Worm (Caenorhabditis elegans) whole organism, L1 larva: ENCODE data around the gene hmg-12.
A peak's percentile ranks its signal among the peaks of the same experiment; 100 is the strongest.

Source experiments
- C04F5.9 ChIP-seq: sonication (generic microtip); optimal IDR thresholded peaks from 2 replicates; lab custom pipeline; 2016; ENCODE audit warnings: missing genetic modification characterization, missing compliant biosample characterization
- C16A3.4 ChIP-seq: fragments of 150-350 bp; optimal IDR thresholded peaks from 2 replicates; lab custom pipeline; 2014; ENCODE audit warnings: missing biosample characterization, missing genetic modification characterization
- C34B4.2 ChIP-seq: sonication (generic microtip); optimal IDR thresholded peaks from 2 replicates; lab custom pipeline; 2017; ENCODE audit warnings: mild to moderate bottlenecking, missing genetic modification characterization, missing compliant biosample characterization
- F16B12.6 ChIP-seq: fragments of 150-350 bp; optimal IDR thresholded peaks from 2 replicates; lab custom pipeline; 2014; ENCODE audit warnings: missing biosample characterization, missing genetic modification characterization
- Y116A8C.19 ChIP-seq: sonication (generic microtip); optimal IDR thresholded peaks from 2 replicates; lab custom pipeline; 2016; ENCODE audit warnings: missing compliant biosample characterization, missing genetic modification characterization, borderline replicate concordance
- aha-1 ChIP-seq: fragments of 150-350 bp; optimal IDR thresholded peaks from 2 replicates; lab custom pipeline; 2014; ENCODE audit warnings: missing biosample characterization, missing genetic modification characterization
- alr-1 ChIP-seq: fragments of 200-800 bp; sonication (Bioruptor generic); optimal IDR thresholded peaks from 2 replicates; lab custom pipeline; 2018; ENCODE audit warnings: borderline replicate concordance, mild to moderate bottlenecking, missing genetic modification characterization, missing compliant biosample characterization
- aly-2 ChIP-seq: fragments of 150-350 bp; optimal IDR thresholded peaks from 2 replicates; lab custom pipeline; 2014; ENCODE audit warnings: missing biosample characterization, missing genetic modification characterization
- ceh-63 ChIP-seq: fragments of 200-800 bp; sonication (Bioruptor generic); optimal IDR thresholded peaks from 2 replicates; lab custom pipeline; 2018; ENCODE audit warnings: mild to moderate bottlenecking, missing genetic modification characterization, missing compliant biosample characterization
- ceh-8 ChIP-seq: fragments of 200-800 bp; sonication (Bioruptor generic); optimal IDR thresholded peaks from 2 replicates; lab custom pipeline; 2018; ENCODE audit warnings: mild to moderate bottlenecking, missing genetic modification characterization, moderate library complexity, missing compliant biosample characterization
- ceh-82 ChIP-seq, 3 experiments: fragments of 150-350 bp in 1 of 3; sonication (generic microtip) in 2 of 3; optimal IDR thresholded peaks; 2 replicates each; lab custom pipeline; 2014 to 2017; ENCODE audit warnings: missing biosample characterization in 3 of 3, missing genetic modification characterization in 3 of 3
- ceh-88 ChIP-seq: fragments of 200-800 bp; sonication (Bioruptor generic); IDR thresholded peaks from 2 replicates; pipeline ENCODE4 v1.3.6; 2022; ENCODE audit warnings: missing genetic modification characterization, missing compliant biosample characterization
- ceh-90 ChIP-seq: sonication (generic microtip); optimal IDR thresholded peaks from 2 replicates; lab custom pipeline; 2016; ENCODE audit warnings: missing genetic modification characterization, missing compliant biosample characterization
- dpl-1 ChIP-seq, 3 experiments: fragments of 150-350 bp in 2 of 3; sonication (generic microtip) in 1 of 3; optimal IDR thresholded peaks; 2 replicates each; lab custom pipeline; 2014 to 2017; ENCODE audit warnings: missing biosample characterization in 3 of 3, missing genetic modification characterization in 3 of 3, missing genetic modification reagents in 3 of 3
- dsc-1 ChIP-seq: sonication (generic microtip); optimal IDR thresholded peaks from 2 replicates; lab custom pipeline; 2016; ENCODE audit warnings: mild to moderate bottlenecking, missing genetic modification characterization, missing compliant biosample characterization
- efl-3 ChIP-seq: fragments of 200-800 bp; sonication (Bioruptor generic); optimal IDR thresholded peaks from 2 replicates; lab custom pipeline; 2018; ENCODE audit warnings: mild to moderate bottlenecking, missing genetic modification characterization, missing compliant biosample characterization
- egl-13 ChIP-seq: sonication (generic microtip); optimal IDR thresholded peaks from 2 replicates; lab custom pipeline; 2016; ENCODE audit warnings: missing genotype, missing genetic modification reagents, missing genetic modification characterization, missing compliant biosample characterization
- egl-27 ChIP-seq, 2 experiments: fragments of 150-350 bp in 1 of 2; sonication (generic microtip); optimal IDR thresholded peaks; 3 replicates each; lab custom pipeline; 2017 to 2018; ENCODE audit warnings: missing biosample characterization in 2 of 2, missing genetic modification characterization in 2 of 2, missing genetic modification reagents in 2 of 2
- elt-3 ChIP-seq, 6 experiments: fragments of 150-350 bp in 1 of 6; sonication (generic microtip); optimal IDR thresholded peaks; 2 replicates each; lab custom pipeline; 2017 to 2018; ENCODE audit warnings: missing biosample characterization in 6 of 6, missing genetic modification characterization in 6 of 6, inconsistent platforms in 1 of 6
- fkh-10 ChIP-seq: sonication (generic microtip); optimal IDR thresholded peaks from 2 replicates; lab custom pipeline; 2017; ENCODE audit warnings: missing biosample characterization, missing genetic modification reagents, missing genetic modification characterization
- fkh-4 ChIP-seq: sonication (generic microtip); optimal IDR thresholded peaks from 2 replicates; lab custom pipeline; 2016; ENCODE audit warnings: missing compliant biosample characterization, missing genetic modification characterization, borderline replicate concordance
- fos-1 ChIP-seq: fragments of 150-350 bp; optimal IDR thresholded peaks from 2 replicates; lab custom pipeline; 2014; ENCODE audit warnings: missing biosample characterization, missing genetic modification characterization
- hlh-17 ChIP-seq: fragments of 200-800 bp; sonication (Bioruptor generic); optimal IDR thresholded peaks from 2 replicates; lab custom pipeline; 2018; ENCODE audit warnings: missing genetic modification characterization, mild to moderate bottlenecking, missing compliant biosample characterization, moderate library complexity, borderline replicate concordance
- hpl-2 ChIP-seq: fragments of 150-350 bp; optimal IDR thresholded peaks from 2 replicates; lab custom pipeline; 2014; ENCODE audit warnings: missing biosample characterization, missing genetic modification reagents, missing genetic modification characterization
- isw-1 ChIP-seq: fragments of 200-800 bp; sonication (Bioruptor generic); IDR thresholded peaks from 2 replicates; pipeline ENCODE4 v1.3.6; 2022; ENCODE audit warnings: missing genetic modification characterization, missing compliant biosample characterization
- jun-1 ChIP-seq: fragments of 150-350 bp; optimal IDR thresholded peaks from 2 replicates; lab custom pipeline; 2014; ENCODE audit warnings: missing biosample characterization, missing genetic modification reagents, missing genetic modification characterization
- lin-13 ChIP-seq: fragments of 150-350 bp; optimal IDR thresholded peaks from 2 replicates; lab custom pipeline; 2014; ENCODE audit warnings: missing biosample characterization, missing genetic modification reagents, missing genetic modification characterization
- lin-35 ChIP-seq, 2 experiments: fragments of 150-350 bp; optimal IDR thresholded peaks; 2 replicates each; lab custom pipeline; 2014; ENCODE audit warnings: missing biosample characterization in 2 of 2, missing genetic modification characterization in 2 of 2, missing genetic modification reagents in 2 of 2
- lin-39 ChIP-seq: fragments of 150-350 bp; optimal IDR thresholded peaks from 2 replicates; lab custom pipeline; 2014; ENCODE audit warnings: missing biosample characterization, missing genetic modification reagents, missing genetic modification characterization
- lir-3 ChIP-seq: sonication (generic microtip); optimal IDR thresholded peaks from 2 replicates; lab custom pipeline; 2016; ENCODE audit warnings: mild to moderate bottlenecking, missing genetic modification characterization, moderate library complexity, missing compliant biosample characterization; ENCODE audit not compliant: poor library complexity
- mab-9 ChIP-seq: fragments of 200-800 bp; sonication (Bioruptor generic); IDR thresholded peaks from 2 replicates; pipeline ENCODE4 v1.3.6; 2022; ENCODE audit warnings: missing genetic modification reagents, missing genetic modification characterization, missing compliant biosample characterization
- mdl-1 ChIP-seq, 2 experiments: fragments of 150-350 bp; optimal IDR thresholded peaks; 2 replicates each; lab custom pipeline; 2014 to 2017; ENCODE audit warnings: missing biosample characterization in 2 of 2, missing genetic modification characterization in 2 of 2, inconsistent platforms in 1 of 2
- nhr-11 ChIP-seq: fragments of 150-350 bp; optimal IDR thresholded peaks from 2 replicates; lab custom pipeline; 2014; ENCODE audit warnings: missing biosample characterization, missing genetic modification characterization
- nhr-12 ChIP-seq: sonication (generic microtip); optimal IDR thresholded peaks from 2 replicates; lab custom pipeline; 2017; ENCODE audit warnings: missing biosample characterization, missing genetic modification characterization
- nhr-47 ChIP-seq: sonication (generic microtip); optimal IDR thresholded peaks from 2 replicates; lab custom pipeline; 2016; ENCODE audit warnings: mild to moderate bottlenecking, missing genetic modification characterization, moderate library complexity, missing compliant biosample characterization
- nhr-77 ChIP-seq: fragments of 150-350 bp; optimal IDR thresholded peaks from 2 replicates; lab custom pipeline; 2014; ENCODE audit warnings: missing biosample characterization, missing genetic modification characterization
- nhr-85 ChIP-seq: sonication (generic microtip); peaks from one replicate; lab custom pipeline; 2016; ENCODE audit warnings: missing genetic modification characterization, inconsistent platforms, missing compliant biosample characterization
- nhr-90 ChIP-seq: sonication (generic microtip); optimal IDR thresholded peaks from 2 replicates; lab custom pipeline; 2016; ENCODE audit warnings: mild to moderate bottlenecking, missing genetic modification characterization, missing compliant biosample characterization; ENCODE audit not compliant: poor library complexity
- pag-3 ChIP-seq: sonication (generic microtip); optimal IDR thresholded peaks from 2 replicates; lab custom pipeline; 2017; ENCODE audit warnings: missing genetic modification characterization, mild to moderate bottlenecking, missing compliant biosample characterization, antibody characterized with exemption, borderline replicate concordance; ENCODE audit not compliant: insufficient read depth
- pax-3 ChIP-seq: fragments of 200-800 bp; sonication (Bioruptor generic); optimal IDR thresholded peaks from 2 replicates; lab custom pipeline; 2018; ENCODE audit warnings: mild to moderate bottlenecking, missing genetic modification characterization, moderate library complexity, missing compliant biosample characterization
- rnt-1 ChIP-seq: sonication (generic microtip); optimal IDR thresholded peaks from 2 replicates; lab custom pipeline; 2016; ENCODE audit warnings: mild to moderate bottlenecking, missing genetic modification characterization, moderate library complexity, missing compliant biosample characterization
- snpc-4 ChIP-seq: fragments of 150-350 bp; optimal IDR thresholded peaks from 2 replicates; lab custom pipeline; 2014; ENCODE audit warnings: missing biosample characterization, missing genetic modification characterization
- sox-4 ChIP-seq: sonication (generic microtip); optimal IDR thresholded peaks from 2 replicates; lab custom pipeline; 2016; ENCODE audit warnings: missing genetic modification characterization, missing compliant biosample characterization
- sptf-1 ChIP-seq: fragments of 150-350 bp; optimal IDR thresholded peaks from 2 replicates; lab custom pipeline; 2014; ENCODE audit warnings: missing biosample characterization, missing genetic modification characterization
- swsn-7 ChIP-seq: sonication (generic microtip); optimal IDR thresholded peaks from 2 replicates; lab custom pipeline; 2016; ENCODE audit warnings: missing genetic modification characterization, missing compliant biosample characterization
- unc-130 ChIP-seq: fragments of 150-350 bp; optimal IDR thresholded peaks from 2 replicates; lab custom pipeline; 2017; ENCODE audit warnings: missing biosample characterization, missing genetic modification characterization, inconsistent platforms
- unc-30 ChIP-seq: sonication (generic microtip); optimal IDR thresholded peaks from 2 replicates; lab custom pipeline; 2017; ENCODE audit warnings: missing biosample characterization, missing genetic modification characterization
- vab-15 ChIP-seq: sonication (generic microtip); optimal IDR thresholded peaks from 2 replicates; lab custom pipeline; 2017; ENCODE audit warnings: missing genotype, mild to moderate bottlenecking, missing genetic modification characterization, missing compliant biosample characterization
- zag-1 ChIP-seq: fragments of 150-350 bp; optimal IDR thresholded peaks from 2 replicates; lab custom pipeline; 2014; ENCODE audit warnings: missing biosample characterization, missing genetic modification characterization
- ztf-11 ChIP-seq, 2 experiments: sonication (generic microtip); optimal IDR thresholded peaks; 2 replicates each; lab custom pipeline; 2016 to 2017; ENCODE audit warnings: missing genetic modification characterization in 2 of 2, missing biosample characterization in 1 of 2, missing compliant biosample characterization in 1 of 2
- ztf-4 ChIP-seq: fragments of 150-350 bp; optimal IDR thresholded peaks from 2 replicates; lab custom pipeline; 2014; ENCODE audit warnings: missing biosample characterization, missing genetic modification characterization

Gene hmg-12

ce11 chrII:11874674-11875198 is 41.6 kb upstream of the hmg-12 start, which contains the start of the genes npp-3 and top-2 (continued):
- TF ChIP-seq nhr-47 (tag; lab: Kevin White, UChicago) (peak; percentile 97), sptf-1 (tag; lab: Kevin White, UChicago) (no peak), sox-4 (tag; lab: Kevin White, UChicago) (peak; percentile 69), nhr-11 (peak; percentile 93), zag-1 (no peak), lin-39 (peak; percentile 83), vab-15 (tag; lab: Kevin White, UChicago) (peak; percentile 86), Y116A8C.19 (tag; lab: Kevin White, UChicago) (no peak), ceh-88 (GFP tag; lab: Robert Waterston, UW) (peak; percentile 83), swsn-7 (tag; lab: Kevin White, UChicago) (peak; percentile 94), ceh-63 (GFP tag; lab: Kevin White, UChicago) (no peak), unc-30 (tag; lab: Kevin White, UChicago) (no peak), pax-3 (tag; lab: Kevin White, UChicago) (peak; percentile 88), dsc-1 (tag; lab: Kevin White, UChicago) (peak; percentile 93), jun-1 (peak; percentile 93), ztf-11 (tag; optimal IDR thresholded peaks at IDR 0.05; lab: Kevin White, UChicago) (peak in 1 of 2 experiments; percentile 63), nhr-85 (tag; lab: Kevin White, UChicago) (peak; percentile 97), isw-1 (GFP tag; lab: Robert Waterston, UW) (peak; percentile 97), C04F5.9 (tag; lab: Kevin White, UChicago) (peak; percentile 89), fkh-10 (peak; percentile 92), ceh-90 (tag; lab: Kevin White, UChicago) (no peak), mdl-1 (tag; optimal IDR thresholded peaks at IDR 0.05; lab: Kevin White, UChicago) (peak in 1 of 2 experiments; percentile 83), C16A3.4 (tag; lab: Kevin White, UChicago) (peak; percentile 95), ztf-4 (tag; lab: Kevin White, UChicago) (peak; percentile 74), hpl-2 (GFP tag; lab: Kevin White, UChicago) (peak; percentile 27), rnt-1 (tag; lab: Kevin White, UChicago) (peak; percentile 94), C34B4.2 (peak; percentile 17), efl-3 (GFP tag; lab: Kevin White, UChicago) (no peak), nhr-90 (tag; lab: Kevin White, UChicago) (peak; percentile 90), fkh-4 (tag; lab: Kevin White, UChicago) (peak; percentile 65), unc-130 (tag; lab: Kevin White, UChicago) (peak; percentile 94), lir-3 (tag; lab: Kevin White, UChicago) (peak; percentile 85), lin-13 (GFP tag; lab: Kevin White, UChicago) (peak; percentile 95), dpl-1 (GFP tag; optimal IDR thresholded peaks at IDR 0.05; lab: Kevin White, UChicago) (peak; percentile 99), aly-2 (peak; percentile 78), pag-3 (tag; lab: Kevin White, UChicago) (no peak), aha-1 (tag; lab: Kevin White, UChicago) (peak; percentile 71), nhr-12 (tag; lab: Kevin White, UChicago) (no peak), egl-13 (tag; lab: Kevin White, UChicago) (peak; percentile 89), lin-35 (GFP tag; optimal IDR thresholded peaks at IDR 0.05; lab: Kevin White, UChicago) (peak; percentile 99 to 100), alr-1 (tag; lab: Kevin White, UChicago) (no peak), hlh-17 (GFP tag; lab: Kevin White, UChicago) (no peak), ceh-82 (tag; optimal IDR thresholded peaks at IDR 0.05; lab: Kevin White, UChicago) (peak; percentile 85 to 97 (median 89)), fos-1 (tag; lab: Kevin White, UChicago) (peak; percentile 91), F16B12.6 (tag; lab: Kevin White, UChicago) (peak; percentile 74), nhr-77 (tag; lab: Kevin White, UChicago) (peak; percentile 92), ceh-8 (peak; percentile 86), snpc-4 (tag; lab: Kevin White, UChicago) (peak; percentile 79), elt-3 (tag; optimal IDR thresholded peaks at IDR 0.05; lab: Kevin White, UChicago) (peak in 4 of 6 experiments; percentile 2 to 93 (median 68)), egl-27 (tag; optimal IDR thresholded peaks at IDR 0.05; lab: Kevin White, UChicago) (peak; percentile 3 to 22), mab-9 (GFP tag; lab: Robert Waterston, UW) (peak; percentile 80; the same call in 1 of the 2 replicates)
